Worm (Caenorhabditis elegans) whole organism, mixed stage, embryonic: Measurements from ENCODE around the gene K10G6.5.
A peak's percentile ranks its signal among the peaks of the same experiment; 100 is the strongest.

Source experiments
- ceh-39 ChIP-seq: fragments of 150-350 bp; optimal IDR thresholded peaks from 2 replicates; lab custom pipeline; 2014; ENCODE audit warnings: missing biosample characterization, missing genetic modification characterization
- ceh-43 ChIP-seq: fragments of 200-800 bp; sonication (Bioruptor generic); optimal IDR thresholded peaks from 2 replicates; lab custom pipeline; 2018; ENCODE audit warnings: mild to moderate bottlenecking, missing genetic modification characterization, moderate library complexity, missing compliant biosample characterization
- ceh-83 ChIP-seq: fragments of 200-800 bp; sonication (Bioruptor generic); optimal IDR thresholded peaks from 2 replicates; lab custom pipeline; 2018; ENCODE audit warnings: mild to moderate bottlenecking, missing genetic modification characterization, missing compliant biosample characterization
- lin-13 ChIP-seq: fragments of 150-350 bp; optimal IDR thresholded peaks from 2 replicates; lab custom pipeline; 2014; ENCODE audit warnings: missing biosample characterization, missing genetic modification characterization
- lin-32 ChIP-seq: fragments of 200-800 bp; sonication (Bioruptor generic); optimal IDR thresholded peaks from 2 replicates; lab custom pipeline; 2018; ENCODE audit warnings: mild to moderate bottlenecking, missing genetic modification characterization, missing compliant biosample characterization
- nhr-12 ChIP-seq: fragments of 150-350 bp; optimal IDR thresholded peaks from 2 replicates; lab custom pipeline; 2014; ENCODE audit warnings: missing biosample characterization, missing genetic modification characterization
- nhr-28 ChIP-seq: fragments of 150-350 bp; optimal IDR thresholded peaks from 2 replicates; lab custom pipeline; 2014; ENCODE audit warnings: missing biosample characterization, missing genetic modification characterization
- unc-39 ChIP-seq: fragments of 150-350 bp; optimal IDR thresholded peaks from 2 replicates; lab custom pipeline; 2014; ENCODE audit warnings: missing biosample characterization, missing genetic modification characterization
- unc-62 ChIP-seq: fragments of 150-350 bp; optimal IDR thresholded peaks from 2 replicates; lab custom pipeline; 2014; ENCODE audit warnings: missing biosample characterization, missing genetic modification reagents, missing genetic modification characterization

- TF ChIP-seq lin-32 (GFP tag; lab: Kevin White, UChicago) (peak; percentile 99), ceh-39 (tag; lab: Kevin White, UChicago) (no peak), nhr-12 (tag; lab: Kevin White, UChicago) (no peak), ceh-83 (no peak), ceh-43 (GFP tag; lab: Kevin White, UChicago) (no peak), unc-39 (no peak), unc-62 (GFP tag; lab: Kevin White, UChicago) (peak; percentile 14), lin-13 (tag; lab: Kevin White, UChicago) (no peak), nhr-28 (tag; lab: Kevin White, UChicago) (no peak)
These were observed 12.1 kb upstream of the K10G6.5 start, which contains the start of gene cank-26 for ce11 chrII:3974953-3975352.
